Worm (Caenorhabditis elegans): ENCODE data around the gene daf-2.

The daf-2 gene

DNA sequence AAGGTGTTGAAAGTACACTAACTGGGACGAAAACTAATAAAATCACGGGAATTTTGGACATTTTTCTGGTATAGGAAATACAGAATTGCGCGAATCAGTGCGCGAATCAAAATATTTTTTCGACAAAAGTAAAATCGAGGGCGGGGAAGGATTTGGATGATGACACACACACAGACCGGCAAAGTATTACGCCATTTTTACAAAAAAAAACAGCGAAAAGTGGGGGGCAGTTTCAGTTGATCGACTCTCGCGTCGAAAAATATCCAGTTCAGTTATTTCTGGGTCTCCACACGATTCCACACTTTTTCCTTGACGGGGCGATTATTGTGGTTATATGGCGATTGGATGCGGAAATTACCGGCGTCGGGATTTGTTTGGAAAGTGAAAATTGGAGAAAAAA lies 94.5 kb downstream of the daf-2 start, which contains the start of gene H05C05.4:
TSS of gene H05C05.4 (minus strand) at position 101 of the 400 bp plus-strand sequence.
- TF ChIP-seq dao-5 (tag; optimal IDR thresholded peaks at IDR 0.05), result no peak
- no peak for TF ChIP-seq him-1 (tag; optimal IDR thresholded peaks at IDR 0.05)
